Fruit fly (Drosophila melanogaster) whole organism, wandering third instar larva: Measurements from ENCODE around the gene ClpX.

ENCODE experiments used
- pan ChIP-seq: fragments of >200 bp; optimal IDR thresholded peaks from 2 replicates; lab custom pipeline; 2017
- psq ChIP-seq: fragments of 200-800 bp; sonication (Bioruptor generic); optimal IDR thresholded peaks from 3 replicates; lab custom pipeline; 2017; ENCODE audit warnings: missing biosample characterization, mild to moderate bottlenecking, missing genetic modification characterization, moderate library complexity

dm6 chr3R:19895305-19895704 is 8.2 kb downstream of the ClpX start:
- TF ChIP-seq pan (lab: Kevin White, UChicago) (no peak), psq (no peak)
